Worm (Caenorhabditis elegans): ENCODE measurements around the gene srv-8.

Gene srv-8

ce11 chrV:13409089-13409488 is 11.5 kb downstream of the srv-8 start (continued):
- no peak for TF ChIP-seq ceh-44 (GFP tag; IDR thresholded peaks at IDR 0.05)
- TF ChIP-seq unc-130 (GFP tag; optimal IDR thresholded peaks at IDR 0.05): peak; percentile 22
- no peak for TF ChIP-seq snpc-1.2 (GFP tag; IDR thresholded peaks at IDR 0.05)
- TF ChIP-seq zip-2 (tag; optimal IDR thresholded peaks at IDR 0.05): no peak
- no peak for TF ChIP-seq hlh-11 (tag; optimal IDR thresholded peaks at IDR 0.05)
- no peak for TF ChIP-seq cey-2 (tag; optimal IDR thresholded peaks at IDR 0.05; ENCODE audit: borderline replicate concordance, insufficient read depth)
- TF ChIP-seq T26A8.4 (GFP tag; IDR thresholded peaks at IDR 0.05): no peak
- TF ChIP-seq F26F4.8 (GFP tag; conservative IDR thresholded peaks at IDR 0.05): no peak
- no peak for TF ChIP-seq saeg-2 (GFP tag; IDR thresholded peaks at IDR 0.05)
- TF ChIP-seq T20F7.1 (GFP tag; optimal IDR thresholded peaks at IDR 0.05): peak; percentile 2
- TF ChIP-seq zfp-2 (tag; optimal IDR thresholded peaks at IDR 0.05): no peak
- no peak for TF ChIP-seq lin-15B (tag; optimal IDR thresholded peaks at IDR 0.05)
- TF ChIP-seq lin-38 (GFP tag; IDR thresholded peaks at IDR 0.05): peak; percentile 51
- no peak for TF ChIP-seq ama-1 (optimal IDR thresholded peaks at IDR 0.05)

- TF ChIP-seq lsy-2 (tag; optimal IDR thresholded peaks at IDR 0.05) (no peak), nhr-10 (tag; optimal IDR thresholded peaks at IDR 0.05) (no peak), nhr-77 (tag; optimal IDR thresholded peaks at IDR 0.05) (no peak), duxl-1 (tag; optimal IDR thresholded peaks at IDR 0.05; ENCODE audit: poor library complexity) (peak; percentile 1), aha-1 (tag) (peak; percentile 94)
Observed at ce11 chrV:13408440-13408839, 12.1 kb downstream of the srv-8 start.

ce11 chrV:13407913-13408312 is 12.6 kb downstream of the srv-8 start, which contains the start of gene F53F1.3:
F53F1.3 (plus strand) TSS chrV:13408242.
- TF ChIP-seq dmd-8 (GFP tag; IDR thresholded peaks at IDR 0.05) (no peak), dve-1 (tag; optimal IDR thresholded peaks at IDR 0.05; ENCODE audit: insufficient read depth) (peak; percentile 7), zag-1 (tag; optimal IDR thresholded peaks at IDR 0.05) (no peak), jun-1 (tag; optimal IDR thresholded peaks at IDR 0.05) (no peak), gei-8 (GFP tag; optimal IDR thresholded peaks at IDR 0.05) (no peak), daf-8 (GFP tag; IDR thresholded peaks at IDR 0.05) (no peak), fkh-10 (GFP tag; optimal IDR thresholded peaks at IDR 0.05) (no peak), ZK337.2 (GFP tag; IDR thresholded peaks at IDR 0.05) (no peak), Y105C5A.15 (GFP tag; IDR thresholded peaks at IDR 0.05) (no peak), pqm-1 (tag; optimal IDR thresholded peaks at IDR 0.05) (peak; percentile 41), hmg-1.1 (GFP tag; IDR thresholded peaks at IDR 0.05) (no peak), nhr-76 (tag; optimal IDR thresholded peaks at IDR 0.05) (no peak), daf-19 (GFP tag; conservative IDR thresholded peaks at IDR 0.05) (no peak), aha-1 (tag) (no peak), ceh-32 (tag; optimal IDR thresholded peaks at IDR 0.05; ENCODE audit: poor library complexity) (no peak), unc-62 (GFP tag; optimal IDR thresholded peaks at IDR 0.05 in 1 of 2) (no peak), unc-62 (tag; optimal IDR thresholded peaks at IDR 0.05) (no peak), zip-11 (GFP tag; IDR thresholded peaks at IDR 0.05) (no peak), zip-2 (tag; optimal IDR thresholded peaks at IDR 0.05) (no peak), nhr-6 (tag; optimal IDR thresholded peaks at IDR 0.05) (no peak), T20F7.1 (GFP tag; optimal IDR thresholded peaks at IDR 0.05) (peak; percentile 22), lim-7 (GFP tag; IDR thresholded peaks at IDR 0.05) (no peak), lsy-2 (tag; optimal IDR thresholded peaks at IDR 0.05) (no peak), mdt-29 (GFP tag; IDR thresholded peaks at IDR 0.05) (no peak), lin-38 (GFP tag; IDR thresholded peaks at IDR 0.05) (no peak), hlh-11 (tag; optimal IDR thresholded peaks at IDR 0.05) (peak; percentile 25), ZK546.5 (tag; optimal IDR thresholded peaks at IDR 0.05) (no peak), madf-9 (GFP tag; conservative IDR thresholded peaks at IDR 0.05) (no peak), zfp-2 (tag; optimal IDR thresholded peaks at IDR 0.05) (no peak), sdz-12 (GFP tag; optimal IDR thresholded peaks at IDR 0.05) (no peak), ceh-44 (GFP tag; IDR thresholded peaks at IDR 0.05) (no peak), mxl-3 (GFP tag; optimal IDR thresholded peaks at IDR 0.05) (no peak), hif-1 (tag; optimal IDR thresholded peaks at IDR 0.05) (no peak), attf-4 (tag; optimal IDR thresholded peaks at IDR 0.05) (no peak), mxl-2 (GFP tag; conservative IDR thresholded peaks at IDR 0.05) (no peak), cey-2 (tag; optimal IDR thresholded peaks at IDR 0.05; ENCODE audit: borderline replicate concordance, insufficient read depth) (no peak), hlh-30 (tag; optimal IDR thresholded peaks at IDR 0.05; ENCODE audit: insufficient read depth) (peak; percentile 21), T26A8.4 (GFP tag; IDR thresholded peaks at IDR 0.05) (no peak), egl-27 (tag; optimal IDR thresholded peaks at IDR 0.05) (no peak)
